Fruit fly (Drosophila melanogaster) whole organism, embryonic: ENCODE data around the gene CG4733.
A peak's percentile ranks its signal among the peaks of the same experiment; 100 is the strongest.

Experiments
- CG1024 ChIP-seq: fragments of 200-800 bp; sonication (Bioruptor generic); IDR thresholded peaks from 2 replicates; pipeline ENCODE4 v1.3.6; 2022; ENCODE audit warnings: missing biosample characterization, missing genetic modification characterization
- CG10431 ChIP-seq: fragments of 200-800 bp; sonication (Bioruptor generic); optimal IDR thresholded peaks from 3 replicates; lab custom pipeline; 2018; ENCODE audit warnings: missing biosample characterization, mild to moderate bottlenecking, missing genetic modification characterization
- CG12659 ChIP-seq: fragments of 200-800 bp; sonication (Bioruptor generic); optimal IDR thresholded peaks from 3 replicates; lab custom pipeline; 2017; ENCODE audit warnings: mild to moderate bottlenecking, missing biosample characterization, missing genetic modification reagents, missing genetic modification characterization
- CG15479 ChIP-seq: fragments of 200-800 bp; sonication (Bioruptor generic); optimal IDR thresholded peaks from 3 replicates; lab custom pipeline; 2019; ENCODE audit warnings: missing biosample characterization, mild to moderate bottlenecking, missing genetic modification characterization, moderate library complexity
- CG1647 ChIP-seq: fragments of 200-800 bp; sonication (Bioruptor generic); optimal IDR thresholded peaks from 3 replicates; lab custom pipeline; 2016; ENCODE audit warnings: missing biosample characterization, missing genetic modification characterization
- CG17829 ChIP-seq: fragments of 200-800 bp; optimal IDR thresholded peaks from 2 replicates; lab custom pipeline; 2019; ENCODE audit warnings: missing biosample characterization, mild to moderate bottlenecking, missing genetic modification characterization, moderate library complexity
- CG2202 ChIP-seq: fragments of 200-800 bp; sonication (Bioruptor generic); optimal IDR thresholded peaks from 2 replicates; lab custom pipeline; 2018; ENCODE audit warnings: missing biosample characterization, mild to moderate bottlenecking, missing genetic modification characterization
- CG2678 ChIP-seq: fragments of 200-800 bp; sonication (Bioruptor generic); optimal IDR thresholded peaks from 3 replicates; lab custom pipeline; 2019; ENCODE audit warnings: missing biosample characterization, mild to moderate bottlenecking, missing genetic modification characterization, moderate library complexity
- CG2889 ChIP-seq: fragments of 200-800 bp; sonication (Bioruptor generic); IDR thresholded peaks from 3 replicates; pipeline ENCODE4 v1.3.6; 2022; ENCODE audit warnings: missing biosample characterization, missing genetic modification characterization
- CG3847 ChIP-seq: fragments of 200-800 bp; sonication (Bioruptor generic); IDR thresholded peaks from 2 replicates; pipeline ENCODE4 v1.3.6; 2022; ENCODE audit warnings: missing biosample characterization, missing genetic modification characterization
- CG3995 ChIP-seq: fragments of 200-800 bp; sonication (Bioruptor generic); optimal IDR thresholded peaks from 3 replicates; lab custom pipeline; 2016; ENCODE audit warnings: missing biosample characterization, missing genetic modification characterization
- CG4707 ChIP-seq: fragments of 200-800 bp; sonication (Bioruptor generic); optimal IDR thresholded peaks from 2 replicates; lab custom pipeline; 2018; ENCODE audit warnings: missing biosample characterization, mild to moderate bottlenecking, missing genetic modification characterization, moderate library complexity
- CG4730 ChIP-seq: fragments of 200-800 bp; sonication (Bioruptor generic); IDR thresholded peaks from 2 replicates; pipeline ENCODE4 v1.3.6; 2022; ENCODE audit warnings: missing biosample characterization, missing genetic modification characterization
- CG5245 ChIP-seq: fragments of 200-800 bp; sonication (Bioruptor generic); optimal IDR thresholded peaks from 3 replicates; lab custom pipeline; 2016; ENCODE audit warnings: missing biosample characterization, missing genetic modification characterization
- CG6654 ChIP-seq: fragments of 200-800 bp; sonication (Bioruptor generic); optimal IDR thresholded peaks from 2 replicates; lab custom pipeline; 2017; ENCODE audit warnings: missing biosample characterization, mild to moderate bottlenecking, missing genetic modification characterization
- CG6765 ChIP-seq: fragments of 200-800 bp; sonication (Bioruptor generic); optimal IDR thresholded peaks from 3 replicates; lab custom pipeline; 2017; ENCODE audit warnings: missing biosample characterization, mild to moderate bottlenecking, missing genetic modification characterization
- CG7357 ChIP-seq: fragments of 200-800 bp; sonication (Bioruptor generic); IDR thresholded peaks from 3 replicates; pipeline ENCODE4 v1.3.6; 2022; ENCODE audit warnings: missing biosample characterization, missing genetic modification characterization
- CG7745 ChIP-seq: fragments of 200-800 bp; sonication (Bioruptor generic); optimal IDR thresholded peaks from 2 replicates; lab custom pipeline; 2018; ENCODE audit warnings: missing biosample characterization, mild to moderate bottlenecking, missing genetic modification characterization, moderate library complexity
- CG8388 ChIP-seq: fragments of 200-800 bp; sonication (Bioruptor generic); optimal IDR thresholded peaks from 2 replicates; lab custom pipeline; 2019; ENCODE audit warnings: missing biosample characterization, mild to moderate bottlenecking, missing genetic modification characterization, moderate library complexity
- CG8478 ChIP-seq: fragments of >200 bp; optimal IDR thresholded peaks from 2 replicates; lab custom pipeline; 2018
- CG9437 ChIP-seq: fragments of 200-800 bp; sonication (Bioruptor generic); optimal IDR thresholded peaks from 2 replicates; lab custom pipeline; 2018; ENCODE audit warnings: missing biosample characterization, mild to moderate bottlenecking, missing genetic modification characterization
- D19A ChIP-seq: fragments of 200-800 bp; optimal IDR thresholded peaks from 3 replicates; lab custom pipeline; 2019; ENCODE audit warnings: missing biosample characterization, mild to moderate bottlenecking, missing genetic modification characterization, moderate library complexity
- Drgx ChIP-seq: fragments of 200-800 bp; sonication (Bioruptor generic); IDR thresholded peaks from 2 replicates; pipeline ENCODE4 v1.3.6; 2022; ENCODE audit warnings: missing biosample characterization, missing genetic modification characterization
- Elba2 ChIP-seq: fragments of 200-800 bp; sonication (Bioruptor generic); optimal IDR thresholded peaks from 3 replicates; lab custom pipeline; 2016; ENCODE audit warnings: missing biosample characterization, missing genetic modification characterization
- Hey ChIP-seq: fragments of 200-800 bp; sonication (Bioruptor generic); optimal IDR thresholded peaks from 3 replicates; lab custom pipeline; 2018; ENCODE audit warnings: missing biosample characterization, mild to moderate bottlenecking, missing genetic modification characterization
- MESR4 ChIP-seq: fragments of 200-800 bp; sonication (Bioruptor generic); optimal IDR thresholded peaks from 2 replicates; lab custom pipeline; 2018; ENCODE audit warnings: missing biosample characterization, mild to moderate bottlenecking, missing genetic modification characterization, moderate library complexity
- MTF-1 ChIP-seq: fragments of 200-800 bp; sonication (Bioruptor generic); optimal IDR thresholded peaks from 2 replicates; lab custom pipeline; 2018; ENCODE audit warnings: missing biosample characterization, mild to moderate bottlenecking, missing genetic modification characterization, borderline replicate concordance
- Meics ChIP-seq: fragments of 200-800 bp; sonication (Bioruptor generic); optimal IDR thresholded peaks from 2 replicates; lab custom pipeline; 2017; ENCODE audit warnings: missing biosample characterization, mild to moderate bottlenecking, missing genetic modification characterization
- NfI ChIP-seq: fragments of 200-800 bp; sonication (Bioruptor generic); optimal IDR thresholded peaks from 3 replicates; lab custom pipeline; 2018; ENCODE audit warnings: missing biosample characterization, mild to moderate bottlenecking, missing genetic modification characterization, moderate library complexity
- Ptx1 ChIP-seq: fragments of 200-800 bp; sonication (Bioruptor generic); IDR thresholded peaks from 2 replicates; pipeline ENCODE4 v1.3.6; 2022; ENCODE audit warnings: missing biosample characterization, missing genetic modification characterization
- Spps ChIP-seq: fragments of 200-800 bp; sonication (Bioruptor generic); optimal IDR thresholded peaks from 2 replicates; lab custom pipeline; 2018; ENCODE audit warnings: missing biosample characterization, mild to moderate bottlenecking, missing genetic modification characterization
- bab2 ChIP-seq: fragments of 200-800 bp; sonication (Bioruptor generic); optimal IDR thresholded peaks from 2 replicates; lab custom pipeline; 2016; ENCODE audit warnings: missing biosample characterization, missing genetic modification characterization
- btn ChIP-seq: fragments of 200-800 bp; sonication (Bioruptor generic); optimal IDR thresholded peaks from 2 replicates; lab custom pipeline; 2016; ENCODE audit warnings: missing biosample characterization, missing genetic modification characterization
- chn ChIP-seq: fragments of 200-800 bp; sonication (Bioruptor generic); optimal IDR thresholded peaks from 2 replicates; lab custom pipeline; 2016; ENCODE audit warnings: missing biosample characterization, missing genetic modification characterization
- crc ChIP-seq: fragments of 200-800 bp; sonication (Bioruptor generic); optimal IDR thresholded peaks from 2 replicates; lab custom pipeline; 2016; ENCODE audit warnings: missing biosample characterization, missing genetic modification characterization
- dan ChIP-seq: fragments of 200-800 bp; sonication (Bioruptor generic); IDR thresholded peaks from 2 replicates; pipeline ENCODE4 v1.3.6; 2022; ENCODE audit warnings: missing biosample characterization, missing genetic modification characterization
- dati ChIP-seq: fragments of 200-800 bp; sonication (Bioruptor generic); IDR thresholded peaks from 2 replicates; pipeline ENCODE4 v1.3.6; 2022; ENCODE audit warnings: missing biosample characterization, missing genetic modification characterization
- fru ChIP-seq: fragments of >200 bp; optimal IDR thresholded peaks from 2 replicates; lab custom pipeline; 2017
- lola ChIP-seq, 3 experiments: fragments of >200 bp in 2 of 3; fragments of 200-800 bp in 1 of 3; sonication (Bioruptor generic) in 1 of 3; optimal IDR thresholded peaks; 2 replicates each; lab custom pipeline; 2017 to 2019; ENCODE audit warnings: missing biosample characterization in 3 of 3, missing genetic modification characterization in 3 of 3, mild to moderate bottlenecking in 1 of 3, moderate library complexity in 1 of 3
- luna ChIP-seq: fragments of 200-800 bp; sonication (Bioruptor generic); optimal IDR thresholded peaks from 2 replicates; lab custom pipeline; 2016; ENCODE audit warnings: missing biosample characterization, missing genetic modification characterization
- mam ChIP-seq: fragments of 200-800 bp; sonication (Bioruptor generic); optimal IDR thresholded peaks from 3 replicates; lab custom pipeline; 2016; ENCODE audit warnings: missing biosample characterization, missing genetic modification characterization
- mld ChIP-seq: fragments of 200-800 bp; sonication (Bioruptor generic); IDR thresholded peaks from 3 replicates; pipeline ENCODE4 v1.3.6; 2022; ENCODE audit warnings: missing biosample characterization, missing genetic modification characterization; ENCODE audit not compliant: partially characterized antibody
- oc ChIP-seq: fragments of 200-800 bp; sonication (Bioruptor generic); optimal IDR thresholded peaks from 2 replicates; lab custom pipeline; 2018; ENCODE audit warnings: missing biosample characterization, mild to moderate bottlenecking, missing genetic modification characterization, moderate library complexity
- repo ChIP-seq: fragments of 200-800 bp; sonication (Bioruptor generic); optimal IDR thresholded peaks from 2 replicates; lab custom pipeline; 2016; ENCODE audit warnings: missing biosample characterization, missing genetic modification characterization
- sd ChIP-seq: fragments of 200-800 bp; sonication (Bioruptor generic); optimal IDR thresholded peaks from 3 replicates; lab custom pipeline; 2018; ENCODE audit warnings: missing biosample characterization, mild to moderate bottlenecking, missing genetic modification characterization, moderate library complexity
- sens ChIP-seq: fragments of 200-800 bp; sonication (Bioruptor generic); peaks from one replicate; lab custom pipeline; 2016; ENCODE audit warnings: missing biosample characterization, missing genetic modification characterization
- trh ChIP-seq: fragments of 200-800 bp; sonication (Bioruptor generic); optimal IDR thresholded peaks from 2 replicates; lab custom pipeline; 2016; ENCODE audit warnings: missing biosample characterization, missing genetic modification characterization
- ttk ChIP-seq: fragments of 200-800 bp; sonication (Bioruptor generic); IDR thresholded peaks from 2 replicates; pipeline ENCODE4 v2.1.2; 2022; ENCODE audit warnings: missing biosample characterization, missing genetic modification characterization
- tx ChIP-seq: fragments of 200-800 bp; sonication (Bioruptor generic); optimal IDR thresholded peaks from 2 replicates; lab custom pipeline; 2016; ENCODE audit warnings: missing biosample characterization, missing genetic modification characterization
- unpg ChIP-seq: fragments of 200-800 bp; sonication (Bioruptor generic); optimal IDR thresholded peaks from 3 replicates; lab custom pipeline; 2018; ENCODE audit warnings: missing biosample characterization, mild to moderate bottlenecking, missing genetic modification characterization, moderate library complexity

CG4733 gene

DNA sequence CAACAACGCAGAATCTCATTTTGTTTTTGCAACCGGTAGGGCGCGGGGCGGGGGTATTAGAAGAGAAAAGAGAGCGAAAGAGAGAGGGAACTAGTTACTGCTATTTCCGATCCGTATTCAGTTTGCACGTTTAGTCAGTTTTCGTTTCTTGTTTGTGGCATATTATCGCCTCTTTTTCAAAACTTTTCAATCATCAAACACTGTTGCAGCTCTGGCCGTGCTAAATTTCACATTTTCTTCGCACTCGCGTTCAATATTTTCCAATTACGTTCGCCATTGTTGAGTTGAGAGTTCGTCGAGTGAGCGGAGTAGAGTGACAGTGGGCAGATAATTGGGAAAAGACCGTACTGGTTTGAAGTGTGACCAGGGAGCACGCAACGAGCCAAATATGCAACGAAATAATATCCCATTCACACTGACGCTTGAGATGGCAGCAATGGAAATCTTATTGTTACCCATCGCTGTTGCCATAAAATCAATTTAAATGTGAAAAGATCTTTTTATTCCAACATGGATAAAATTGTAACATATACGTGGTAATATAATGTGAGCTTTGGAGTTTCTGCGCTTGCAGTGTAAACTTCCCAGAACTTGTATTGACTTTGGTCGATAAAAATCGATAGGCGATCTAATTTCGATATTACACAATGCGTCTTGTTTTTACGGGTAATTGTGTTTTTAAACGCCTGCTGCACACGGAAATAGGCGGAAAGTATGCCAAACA is 29.3 kb upstream of the CG4733 start, which contains the start of the genes Ire1 and Mrm2 (continued):
- peak; percentile 42; the same call in 1 of the 2 replicates for TF ChIP-seq Drgx (GFP tag; lab: Robert Waterston, UW)
- TF ChIP-seq CG7357 (GFP tag; lab: Robert Waterston, UW) = peak; percentile 100
- TF ChIP-seq CG1024 (GFP tag; lab: Robert Waterston, UW) = peak; percentile 91
- no peak for TF ChIP-seq CG6765 (GFP tag; lab: Kevin White, UChicago)
- peak; percentile 84 for TF ChIP-seq CG4707 (GFP tag; lab: Kevin White, UChicago)
- TF ChIP-seq CG17829 (tag; lab: Kevin White, UChicago) = peak; percentile 85
- peak; percentile 69 for TF ChIP-seq CG8388
- peak; percentile 96 for TF ChIP-seq Elba2
- TF ChIP-seq Hey (tag; lab: Kevin White, UChicago) = no peak
- peak; percentile 96 for TF ChIP-seq sens (GFP tag; lab: Kevin White, UChicago)
- peak; percentile 68 for TF ChIP-seq Meics (GFP tag; lab: Kevin White, UChicago)
- TF ChIP-seq CG2202 (tag; lab: Kevin White, UChicago) = peak; percentile 47
- peak; percentile 76 for TF ChIP-seq CG2678 (tag; lab: Kevin White, UChicago)
- TF ChIP-seq MESR4 (GFP tag; lab: Kevin White, UChicago) = peak; percentile 92
- peak; percentile 75; the same call in 2 of the 3 replicates for TF ChIP-seq CG2889 (GFP tag; lab: Robert Waterston, UW)
- peak; percentile 75 for TF ChIP-seq repo (GFP tag; lab: Kevin White, UChicago)
- TF ChIP-seq tx (GFP tag; lab: Kevin White, UChicago) = peak; percentile 91
- TF ChIP-seq crc (GFP tag; lab: Kevin White, UChicago) = peak; percentile 67
- peak; percentile 91 for TF ChIP-seq CG3847
- TF ChIP-seq fru (lab: Kevin White, UChicago) = no peak
- peak; percentile 21 for TF ChIP-seq Spps
- TF ChIP-seq CG5245 = peak; percentile 60
- TF ChIP-seq bab2 = peak; percentile 92
- peak; percentile 72 for TF ChIP-seq NfI
- no peak for TF ChIP-seq trh (GFP tag; lab: Kevin White, UChicago)
- TF ChIP-seq CG8478 (lab: Kevin White, UChicago) = no peak
- TF ChIP-seq ttk (GFP tag; lab: Robert Waterston, UW) = peak; percentile 81
- TF ChIP-seq chn (GFP tag; lab: Kevin White, UChicago) = peak; percentile 81
- TF ChIP-seq dan (GFP tag; lab: Robert Waterston, UW) = 0 out of 2 replicates have a peak, but pooled peaks have one; percentile 30
- TF ChIP-seq CG1647 (GFP tag; lab: Kevin White, UChicago) = peak; percentile 81
- TF ChIP-seq CG4730 (GFP tag; lab: Robert Waterston, UW) = peak; percentile 60
- TF ChIP-seq CG15479 (GFP tag; lab: Kevin White, UChicago) = peak; percentile 9
- TF ChIP-seq mam (GFP tag; lab: Kevin White, UChicago) = peak; percentile 93
- TF ChIP-seq btn (GFP tag; lab: Kevin White, UChicago) = peak; percentile 62
- peak; percentile 61 for TF ChIP-seq CG9437 (GFP tag; lab: Kevin White, UChicago)
- peak; percentile 80 for TF ChIP-seq unpg (GFP tag; lab: Kevin White, UChicago)
- peak; percentile 14 for TF ChIP-seq CG10431
- TF ChIP-seq CG3995 (GFP tag; lab: Kevin White, UChicago) = peak; percentile 48
- TF ChIP-seq D19A (tag; lab: Kevin White, UChicago) = peak; percentile 47
- TF ChIP-seq Ptx1 (GFP tag; lab: Robert Waterston, UW) = peak; percentile 89
- TF ChIP-seq MTF-1 (GFP tag; lab: Kevin White, UChicago) = no peak
- TF ChIP-seq sd (tag; lab: Kevin White, UChicago) = peak; percentile 62
- TF ChIP-seq CG6654 (GFP tag; lab: Kevin White, UChicago) = peak; percentile 8
- TF ChIP-seq oc (tag; lab: Kevin White, UChicago) = no peak
- TF ChIP-seq mld (GFP tag; lab: Robert Waterston, UW) = no peak
- peak in 2 of 3 experiments; percentile 79 to 100 for TF ChIP-seq lola (GFP tag; optimal IDR thresholded peaks at IDR 0.05; lab: Kevin White, UChicago)
- peak; percentile 65 for TF ChIP-seq luna (GFP tag; lab: Kevin White, UChicago)
- TF ChIP-seq CG12659 (GFP tag; lab: Kevin White, UChicago) = peak; percentile 93
- no peak for TF ChIP-seq dati (GFP tag; lab: Robert Waterston, UW)
- TF ChIP-seq CG7745 = no peak
